Fruit fly (Drosophila melanogaster) whole organism, embryonic: ENCODE measurements around the gene CG3009.

ENCODE experiments used
- B-H1 ChIP-seq: fragments of 200-800 bp; sonication (Bioruptor generic); IDR thresholded peaks from 3 replicates; pipeline ENCODE4 v1.3.6; 2022; ENCODE audit warnings: missing biosample characterization, missing genetic modification characterization
- CG10274 ChIP-seq: fragments of 200-800 bp; sonication (Bioruptor generic); optimal IDR thresholded peaks from 3 replicates; lab custom pipeline; 2017; ENCODE audit warnings: missing biosample characterization, mild to moderate bottlenecking, missing genetic modification characterization
- CG12071 ChIP-seq: fragments of 200-800 bp; sonication (Bioruptor generic); optimal IDR thresholded peaks from 3 replicates; lab custom pipeline; 2018; ENCODE audit warnings: missing biosample characterization, mild to moderate bottlenecking, missing genetic modification characterization
- CG1602 ChIP-seq: fragments of 200-800 bp; sonication (Bioruptor generic); optimal IDR thresholded peaks from 3 replicates; lab custom pipeline; 2016; ENCODE audit warnings: missing biosample characterization, missing genetic modification characterization
- CG16779 ChIP-seq: fragments of 200-800 bp; sonication (Bioruptor generic); IDR thresholded peaks from 2 replicates; pipeline ENCODE4 v1.3.6; 2022; ENCODE audit warnings: missing biosample characterization, missing genetic modification characterization
- CG17361 ChIP-seq: fragments of 200-800 bp; sonication (Bioruptor generic); IDR thresholded peaks from 3 replicates; pipeline ENCODE4 v1.3.6; 2022; ENCODE audit warnings: missing biosample characterization, missing genetic modification characterization
- CG18011 ChIP-seq: fragments of 200-800 bp; sonication (Bioruptor generic); optimal IDR thresholded peaks from 2 replicates; lab custom pipeline; 2017; ENCODE audit warnings: missing biosample characterization, missing genetic modification characterization, mild to moderate bottlenecking, moderate library complexity, missing genotype
- CG2120 ChIP-seq: fragments of 200-800 bp; sonication (Bioruptor generic); optimal IDR thresholded peaks from 3 replicates; lab custom pipeline; 2016; ENCODE audit warnings: missing biosample characterization, missing genetic modification characterization
- CG30403 ChIP-seq: fragments of 200-800 bp; sonication (Bioruptor generic); optimal IDR thresholded peaks from 3 replicates; lab custom pipeline; 2016; ENCODE audit warnings: missing biosample characterization, missing genetic modification characterization
- CG32767 ChIP-seq: fragments of 200-800 bp; sonication (Bioruptor generic); IDR thresholded peaks from 2 replicates; pipeline ENCODE4 v1.3.6; 2022; ENCODE audit warnings: missing biosample characterization, missing genetic modification characterization
- CG32772 ChIP-seq: fragments of 200-800 bp; sonication (Bioruptor generic); IDR thresholded peaks from 2 replicates; pipeline ENCODE4 v1.3.6; 2022; ENCODE audit warnings: missing biosample characterization, missing genetic modification characterization
- CG33213 ChIP-seq: fragments of 200-800 bp; sonication (Bioruptor generic); optimal IDR thresholded peaks from 3 replicates; lab custom pipeline; 2016; ENCODE audit warnings: missing biosample characterization, missing genetic modification characterization
- CG3407 ChIP-seq: fragments of 200-800 bp; sonication (Bioruptor generic); optimal IDR thresholded peaks from 2 replicates; lab custom pipeline; 2018; ENCODE audit warnings: missing biosample characterization, mild to moderate bottlenecking, missing genetic modification characterization
- CG34224 ChIP-seq: fragments of 200-800 bp; sonication (Bioruptor generic); IDR thresholded peaks from 3 replicates; pipeline ENCODE4 v1.3.6; 2022; ENCODE audit warnings: missing biosample characterization, missing genetic modification characterization; ENCODE audit not compliant: partially characterized antibody
- CG42726 ChIP-seq: fragments of 200-800 bp; sonication (Bioruptor generic); IDR thresholded peaks from 2 replicates; pipeline ENCODE4 v1.3.6; 2022; ENCODE audit warnings: missing biosample characterization, missing genetic modification characterization; ENCODE audit not compliant: partially characterized antibody
- CG4424 ChIP-seq: fragments of 200-800 bp; sonication (Bioruptor generic); optimal IDR thresholded peaks from 3 replicates; lab custom pipeline; 2016; ENCODE audit warnings: missing biosample characterization, missing genetic modification characterization
- CG6654 ChIP-seq: fragments of 200-800 bp; sonication (Bioruptor generic); optimal IDR thresholded peaks from 2 replicates; lab custom pipeline; 2017; ENCODE audit warnings: missing biosample characterization, mild to moderate bottlenecking, missing genetic modification characterization
- CG7271 ChIP-seq: fragments of 200-800 bp; sonication (Bioruptor generic); optimal IDR thresholded peaks from 2 replicates; lab custom pipeline; 2018; ENCODE audit warnings: missing biosample characterization, mild to moderate bottlenecking, missing genetic modification characterization, moderate library complexity
- CG7987 ChIP-seq: fragments of 200-800 bp; sonication (Bioruptor generic); optimal IDR thresholded peaks from 2 replicates; lab custom pipeline; 2018; ENCODE audit warnings: missing biosample characterization, mild to moderate bottlenecking, missing genetic modification characterization, moderate library complexity
- CG8089 ChIP-seq: fragments of 200-800 bp; sonication (Bioruptor generic); optimal IDR thresholded peaks from 3 replicates; lab custom pipeline; 2016; ENCODE audit warnings: missing biosample characterization, missing genetic modification characterization
- CG9609 ChIP-seq: fragments of 200-800 bp; sonication (Bioruptor generic); optimal IDR thresholded peaks from 3 replicates; lab custom pipeline; 2016; ENCODE audit warnings: missing biosample characterization, missing genetic modification characterization
- CG9932 ChIP-seq: fragments of 200-800 bp; sonication (Bioruptor generic); IDR thresholded peaks from 2 replicates; pipeline ENCODE4 v1.3.6; 2022; ENCODE audit warnings: missing biosample characterization, missing genetic modification characterization
- D19A ChIP-seq: fragments of 200-800 bp; optimal IDR thresholded peaks from 3 replicates; lab custom pipeline; 2019; ENCODE audit warnings: missing biosample characterization, mild to moderate bottlenecking, missing genetic modification characterization, moderate library complexity
- D19B ChIP-seq: fragments of 200-800 bp; sonication (Bioruptor generic); optimal IDR thresholded peaks from 2 replicates; lab custom pipeline; 2017; ENCODE audit warnings: missing biosample characterization, mild to moderate bottlenecking, missing genetic modification characterization
- E2f2 ChIP-seq: fragments of 200-800 bp; sonication (Bioruptor generic); IDR thresholded peaks from 2 replicates; pipeline ENCODE4 v1.3.6; 2022; ENCODE audit warnings: missing biosample characterization, missing genetic modification characterization
- HLH4C ChIP-seq: fragments of 200-800 bp; sonication (Bioruptor generic); IDR thresholded peaks from 3 replicates; pipeline ENCODE4 v1.3.6; 2022; ENCODE audit warnings: missing biosample characterization, missing genetic modification characterization; ENCODE audit not compliant: partially characterized antibody
- HmgD ChIP-seq: fragments of 200-800 bp; sonication (Bioruptor generic); optimal IDR thresholded peaks from 3 replicates; lab custom pipeline; 2016; ENCODE audit warnings: missing biosample characterization, missing genetic modification characterization
- Hmx ChIP-seq: fragments of 200-800 bp; sonication (Bioruptor generic); optimal IDR thresholded peaks from 2 replicates; lab custom pipeline; 2016; ENCODE audit warnings: missing biosample characterization, missing genetic modification characterization
- Lpt ChIP-seq: fragments of >200 bp; optimal IDR thresholded peaks from 2 replicates; lab custom pipeline; 2018; ENCODE audit warnings: missing biosample characterization, missing genetic modification characterization
- MTF-1 ChIP-seq: fragments of 200-800 bp; sonication (Bioruptor generic); optimal IDR thresholded peaks from 2 replicates; lab custom pipeline; 2018; ENCODE audit warnings: missing biosample characterization, mild to moderate bottlenecking, missing genetic modification characterization, borderline replicate concordance
- Meics ChIP-seq: fragments of 200-800 bp; sonication (Bioruptor generic); optimal IDR thresholded peaks from 2 replicates; lab custom pipeline; 2017; ENCODE audit warnings: missing biosample characterization, mild to moderate bottlenecking, missing genetic modification characterization
- Mes4 ChIP-seq: fragments of 200-800 bp; sonication (Bioruptor generic); optimal IDR thresholded peaks from 2 replicates; lab custom pipeline; 2016; ENCODE audit warnings: missing biosample characterization, missing genetic modification characterization
- Taf1 ChIP-seq: fragments of 200-800 bp; sonication (Bioruptor generic); IDR thresholded peaks from 2 replicates; pipeline ENCODE4 v1.3.6; 2022; ENCODE audit warnings: missing biosample characterization, missing genetic modification characterization
- Trl ChIP-seq, 3 experiments: fragments of >200 bp in 2 of 3; fragments of 200-800 bp in 1 of 3; sonication (Bioruptor generic) in 1 of 3; optimal IDR thresholded peaks; 2 replicates in 1 of 3; 3 replicates in 2 of 3; lab custom pipeline; 2016 to 2017; ENCODE audit warnings: missing biosample characterization in 1 of 3, missing genetic modification characterization in 1 of 3
- amos ChIP-seq: fragments of 200-800 bp; sonication (Bioruptor generic); IDR thresholded peaks from 2 replicates; pipeline ENCODE4 v1.3.6; 2022; ENCODE audit warnings: missing biosample characterization, missing genetic modification characterization; ENCODE audit not compliant: partially characterized antibody
- chm ChIP-seq: fragments of 200-800 bp; sonication (Bioruptor generic); IDR thresholded peaks from 2 replicates; pipeline ENCODE4 v1.3.6; 2022; ENCODE audit warnings: missing biosample characterization, missing genetic modification characterization
- chn ChIP-seq: fragments of 200-800 bp; sonication (Bioruptor generic); optimal IDR thresholded peaks from 2 replicates; lab custom pipeline; 2016; ENCODE audit warnings: missing biosample characterization, missing genetic modification characterization
- croc ChIP-seq: fragments of 200-800 bp; sonication (Bioruptor generic); conservative IDR thresholded peaks from 3 replicates; pipeline ENCODE4 v1.3.6; 2022; ENCODE audit warnings: missing biosample characterization, missing genetic modification characterization
- dpn ChIP-seq, 2 experiments: fragments of 200-800 bp; sonication (Bioruptor generic); optimal IDR thresholded peaks; 3 replicates each; lab custom pipeline; 2016; ENCODE audit warnings: missing biosample characterization in 2 of 2, missing genetic modification characterization in 2 of 2
- ems ChIP-seq: fragments of 200-800 bp; sonication (Bioruptor generic); optimal IDR thresholded peaks from 3 replicates; lab custom pipeline; 2016; ENCODE audit warnings: missing biosample characterization, missing genetic modification characterization
- eve ChIP-seq, 2 experiments: fragments of >200 bp; optimal IDR thresholded peaks; 2 replicates each; lab custom pipeline; 2017; ENCODE audit warnings: missing biosample characterization in 2 of 2, missing genetic modification characterization in 2 of 2
- eyg ChIP-seq: fragments of 200-800 bp; sonication (Bioruptor generic); optimal IDR thresholded peaks from 3 replicates; lab custom pipeline; 2016; ENCODE audit warnings: missing biosample characterization, missing genetic modification characterization
- fd64A ChIP-seq: fragments of 200-800 bp; sonication (Bioruptor generic); optimal IDR thresholded peaks from 3 replicates; lab custom pipeline; 2018; ENCODE audit warnings: missing biosample characterization, mild to moderate bottlenecking, missing genetic modification characterization
- kay ChIP-seq: fragments of 200-800 bp; sonication (Bioruptor generic); optimal IDR thresholded peaks from 2 replicates; lab custom pipeline; 2016; ENCODE audit warnings: missing biosample characterization, missing genetic modification characterization
- lola ChIP-seq, 3 experiments: fragments of >200 bp in 2 of 3; fragments of 200-800 bp in 1 of 3; sonication (Bioruptor generic) in 1 of 3; optimal IDR thresholded peaks; 2 replicates each; lab custom pipeline; 2017 to 2019; ENCODE audit warnings: missing biosample characterization in 3 of 3, missing genetic modification characterization in 3 of 3, mild to moderate bottlenecking in 1 of 3, moderate library complexity in 1 of 3
- mirr ChIP-seq: fragments of 200-800 bp; sonication (Bioruptor generic); optimal IDR thresholded peaks from 3 replicates; lab custom pipeline; 2018; ENCODE audit warnings: missing biosample characterization, mild to moderate bottlenecking, missing genetic modification characterization
- stwl ChIP-seq: fragments of 200-800 bp; sonication (Bioruptor generic); optimal IDR thresholded peaks from 3 replicates; lab custom pipeline; 2018; ENCODE audit warnings: missing biosample characterization, mild to moderate bottlenecking, missing genetic modification characterization, moderate library complexity
- wdn ChIP-seq: fragments of 200-800 bp; sonication (Bioruptor generic); IDR thresholded peaks from 2 replicates; pipeline ENCODE4 v1.3.6; 2022; ENCODE audit warnings: missing biosample characterization, missing genetic modification characterization
- zfh1 ChIP-seq: fragments of 200-800 bp; sonication (Bioruptor generic); IDR thresholded peaks from 3 replicates; pipeline ENCODE4 v1.3.6; 2022; ENCODE audit warnings: missing biosample characterization, missing genetic modification characterization

The CG3009 gene

dm6 chrX:4616865-4617669 is 49.4 kb downstream of the CG3009 start, which contains the start of gene peb (continued):
- TF ChIP-seq Meics (GFP tag; lab: Kevin White, UChicago) = no peak
- no peak for TF ChIP-seq CG7271
- TF ChIP-seq croc (GFP tag; lab: Robert Waterston, UW) = peak; percentile 71
- TF ChIP-seq CG1602 (GFP tag; lab: Kevin White, UChicago) = peak; percentile 66
- 0 out of 2 replicates have a peak, but pooled peaks have one; percentile 52 for TF ChIP-seq CG42726
- TF ChIP-seq chm (GFP tag; lab: Robert Waterston, UW) = no peak
- TF ChIP-seq MTF-1 (GFP tag; lab: Kevin White, UChicago) = no peak
- peak; percentile 67 for TF ChIP-seq zfh1 (GFP tag; lab: Robert Waterston, UW)
- TF ChIP-seq dpn (GFP tag; optimal IDR thresholded peaks at IDR 0.05; lab: Kevin White, UChicago) = peak; percentile 34 to 56
- no peak for TF ChIP-seq Taf1 (GFP tag; lab: Robert Waterston, UW)
- TF ChIP-seq kay (GFP tag; lab: Kevin White, UChicago) = peak; percentile 50
- TF ChIP-seq Hmx (GFP tag; lab: Kevin White, UChicago) = no peak
- no peak for TF ChIP-seq stwl (tag; lab: Kevin White, UChicago)
- TF ChIP-seq eve (GFP tag; optimal IDR thresholded peaks at IDR 0.05; lab: Kevin White, UChicago) = peak in 1 of 2 experiments; percentile 62
- peak; percentile 45 for TF ChIP-seq Mes4
- peak; percentile 34; the same call in 2 of the 3 replicates for TF ChIP-seq B-H1 (GFP tag; lab: Robert Waterston, UW)
- TF ChIP-seq Lpt (GFP tag; lab: Kevin White, UChicago) = no peak
- no peak for TF ChIP-seq fd64A (GFP tag; lab: Kevin White, UChicago)
- TF ChIP-seq CG9609 (GFP tag; lab: Kevin White, UChicago) = peak; percentile 18
- TF ChIP-seq CG6654 = no peak
- TF ChIP-seq D19A (tag; lab: Kevin White, UChicago) = peak; percentile 18
- peak; percentile 86 to 89 for TF ChIP-seq Trl (optimal IDR thresholded peaks at IDR 0.05; lab: Kevin White, UChicago)
- peak; percentile 34 for TF ChIP-seq Trl (GFP tag; optimal IDR thresholded peaks at IDR 0.05; lab: Kevin White, UChicago)
- TF ChIP-seq CG4424 (GFP tag; lab: Kevin White, UChicago) = peak; percentile 67
- no peak for TF ChIP-seq CG10274 (GFP tag; lab: Kevin White, UChicago)
- no peak for TF ChIP-seq amos
- no peak for TF ChIP-seq CG7987 (GFP tag; lab: Kevin White, UChicago)
- no peak for TF ChIP-seq eyg (GFP tag; lab: Kevin White, UChicago)
- TF ChIP-seq CG16779 (GFP tag; lab: Robert Waterston, UW) = no peak
- no peak for TF ChIP-seq CG32772 (GFP tag; lab: Robert Waterston, UW)
- no peak for TF ChIP-seq CG3407 (GFP tag; lab: Kevin White, UChicago)
- TF ChIP-seq CG2120 (GFP tag; lab: Kevin White, UChicago) = no peak
- no peak for TF ChIP-seq CG33213 (GFP tag; lab: Kevin White, UChicago)
- TF ChIP-seq CG12071 = no peak
- TF ChIP-seq E2f2 (GFP tag; lab: Robert Waterston, UW) = no peak
- peak; percentile 62 for TF ChIP-seq CG30403 (GFP tag; lab: Kevin White, UChicago)
- peak; percentile 18 for TF ChIP-seq CG8089 (GFP tag; lab: Kevin White, UChicago)
- peak; percentile 26 for TF ChIP-seq ems (GFP tag; lab: Kevin White, UChicago)
- peak; percentile 64 for TF ChIP-seq chn
- peak; percentile 49; the same call in 1 of the 3 replicates for TF ChIP-seq CG34224 (GFP tag; lab: Robert Waterston, UW)
- TF ChIP-seq CG18011 (GFP tag; lab: Kevin White, UChicago) = no peak
- no peak for TF ChIP-seq D19B (GFP tag; lab: Kevin White, UChicago)
- TF ChIP-seq HLH4C = no peak
- peak; percentile 12; the same call in 1 of the 2 replicates for TF ChIP-seq CG32767 (GFP tag; lab: Robert Waterston, UW)
- no peak for TF ChIP-seq CG9932 (GFP tag; lab: Robert Waterston, UW)
- TF ChIP-seq mirr (GFP tag; lab: Kevin White, UChicago) = no peak
- peak in 1 of 3 experiments; percentile 83 for TF ChIP-seq lola (GFP tag; optimal IDR thresholded peaks at IDR 0.05; lab: Kevin White, UChicago)
- peak; percentile 83; the same call in 2 of the 3 replicates for TF ChIP-seq CG17361 (GFP tag; lab: Robert Waterston, UW)
- TF ChIP-seq wdn (GFP tag; lab: Robert Waterston, UW) = no peak
- no peak for TF ChIP-seq HmgD
